Worm (Caenorhabditis elegans) whole organism, young adult: Measurements from ENCODE around the gene pho-13.

Experiments used
- F10E7.11 ChIP-seq: sonication (generic microtip); optimal IDR thresholded peaks from 2 replicates; lab custom pipeline; 2017; ENCODE audit warnings: mild to moderate bottlenecking, missing genetic modification characterization, moderate library complexity, missing compliant biosample characterization
- F23B12.7 ChIP-seq: sonication (generic microtip); optimal IDR thresholded peaks from 2 replicates; lab custom pipeline; 2017; ENCODE audit warnings: missing genetic modification characterization, mild to moderate bottlenecking, missing compliant biosample characterization, antibody characterized with exemption, moderate library complexity; ENCODE audit not compliant: insufficient read depth
- athp-1 ChIP-seq: sonication (generic microtip); optimal IDR thresholded peaks from 2 replicates; lab custom pipeline; 2017; ENCODE audit warnings: mild to moderate bottlenecking, missing genetic modification characterization, missing compliant biosample characterization
- lag-1 ChIP-seq: fragments of 200-800 bp; sonication (Bioruptor generic); IDR thresholded peaks from 2 replicates; pipeline ENCODE4 v1.3.6; 2022; ENCODE audit warnings: missing genetic modification reagents, missing genetic modification characterization, missing compliant biosample characterization
- let-526 ChIP-seq: fragments of 200-800 bp; sonication (Bioruptor generic); IDR thresholded peaks from 2 replicates; pipeline ENCODE4 v1.3.6; 2022; ENCODE audit warnings: missing genetic modification reagents, missing genetic modification characterization, missing compliant biosample characterization
- unc-62 ChIP-seq: fragments of 150-350 bp; optimal IDR thresholded peaks from 2 replicates; lab custom pipeline; 2014; ENCODE audit warnings: missing biosample characterization, missing genetic modification reagents, missing genetic modification characterization

DNA sequence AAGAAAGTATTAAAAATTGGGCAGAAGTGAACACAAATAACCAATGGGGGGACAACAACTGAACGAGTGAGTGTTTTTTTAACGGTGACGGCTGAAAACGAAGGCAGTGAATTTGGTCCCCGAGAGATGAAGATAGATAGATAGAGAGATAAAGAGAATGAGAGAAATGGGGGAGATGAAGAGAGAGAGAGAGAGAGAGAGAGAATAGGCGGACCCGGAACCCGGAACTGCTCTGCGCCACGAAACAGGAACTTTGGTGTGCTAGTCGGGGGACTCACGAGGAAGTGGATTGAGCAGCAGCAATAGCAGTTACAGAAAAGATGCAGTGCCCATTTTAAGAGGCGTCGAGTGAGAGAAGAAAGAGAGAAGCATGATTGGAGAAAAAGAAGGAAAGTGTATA is 10.4 kb downstream of the pho-13 start:
- TF ChIP-seq athp-1: no peak
- no peak for TF ChIP-seq unc-62 (GFP tag; lab: Kevin White, UChicago)
- no peak for TF ChIP-seq lag-1 (GFP tag; lab: Robert Waterston, UW)
- no peak for TF ChIP-seq F10E7.11 (tag; lab: Kevin White, UChicago)
- no peak for TF ChIP-seq let-526
- TF ChIP-seq F23B12.7 (tag; lab: Kevin White, UChicago): no peak
